Worm (Caenorhabditis elegans) whole organism, L4/young adult: Measurements from ENCODE around the gene C31H2.3.

Experiments used
- W03F9.2 ChIP-seq: fragments of 150-350 bp; optimal IDR thresholded peaks from 2 replicates; lab custom pipeline; 2014; ENCODE audit warnings: missing biosample characterization, missing genetic modification characterization
- dao-5 ChIP-seq: sonication (generic microtip); optimal IDR thresholded peaks from 2 replicates; lab custom pipeline; 2016; ENCODE audit warnings: missing genotype, missing genetic modification characterization, moderate library complexity, missing compliant biosample characterization
- him-1 ChIP-seq: sonication (generic microtip); optimal IDR thresholded peaks from 2 replicates; lab custom pipeline; 2016; ENCODE audit warnings: missing genotype, missing genetic modification reagents, missing genetic modification characterization, missing compliant biosample characterization

ce11 chrX:5190061-5190460 lies 35.9 kb upstream of the C31H2.3 start:
- TF ChIP-seq him-1 (tag; lab: Kevin White, UChicago): no peak
- TF ChIP-seq dao-5: no peak
- no peak for TF ChIP-seq W03F9.2 (tag; lab: Kevin White, UChicago)
